In genomic region chr3L:20002482-20003234, dm6 we compare ENCODE assay signal across 1 fruit fly cellular context.
A peak's percentile ranks its signal among the peaks of the same experiment; 100 is the strongest.
TF ChIP-seq lines count a peak whose summit lies in the region.

CG7668 (plus strand) TSS chr3L:20002736.

TF ChIP-seq in whole organism, embryonic, 481 proteins besides CTCF, POLR2A, EP300 and RAD21 (continued from another document and continues in another):
- peak; percentile 68 for TF ChIP-seq E2f2 (GFP tag; IDR thresholded peaks at IDR 0.05; lab: Robert Waterston, UW)
- no peak for TF ChIP-seq hth (optimal IDR thresholded peaks at IDR 0.05; lab: Kevin White, UChicago)
- TF ChIP-seq gt (GFP tag; IDR thresholded peaks at IDR 0.05; lab: Robert Waterston, UW) = no peak
- peak; percentile 23 for TF ChIP-seq sima (GFP tag; optimal IDR thresholded peaks at IDR 0.05; lab: Kevin White, UChicago)
- TF ChIP-seq CG10431 (GFP tag; optimal IDR thresholded peaks at IDR 0.05; lab: Kevin White, UChicago) = peak; percentile 71
- TF ChIP-seq CG34224 (GFP tag; IDR thresholded peaks at IDR 0.05; lab: Robert Waterston, UW; ENCODE audit: partially characterized antibody) = peak; percentile 13; the same call in 1 of the 3 replicates
- no peak for TF ChIP-seq HLHmδ (GFP tag; optimal IDR thresholded peaks at IDR 0.05; lab: Kevin White, UChicago)
- peak; percentile 81 for TF ChIP-seq her (GFP tag; optimal IDR thresholded peaks at IDR 0.05; lab: Kevin White, UChicago)
- TF ChIP-seq CG1792 (GFP tag; optimal IDR thresholded peaks at IDR 0.05; lab: Kevin White, UChicago) = peak; percentile 78
- peak; percentile 89 for TF ChIP-seq H2.0 (GFP tag; IDR thresholded peaks at IDR 0.05; lab: Robert Waterston, UW)
- TF ChIP-seq CG14014 (GFP tag; IDR thresholded peaks at IDR 0.05; lab: Robert Waterston, UW) = peak; percentile 90
- TF ChIP-seq Abd-B (GFP tag; optimal IDR thresholded peaks at IDR 0.05; lab: Kevin White, UChicago) = no peak
- no peak for TF ChIP-seq ash1 (GFP tag; optimal IDR thresholded peaks at IDR 0.05; lab: Kevin White, UChicago)
- peak; percentile 92 for TF ChIP-seq lab (GFP tag; optimal IDR thresholded peaks at IDR 0.05; lab: Kevin White, UChicago)
- peak; percentile 81 for TF ChIP-seq fd3F (GFP tag; optimal IDR thresholded peaks at IDR 0.05; lab: Kevin White, UChicago)
- no peak for TF ChIP-seq D (optimal IDR thresholded peaks at IDR 0.05; lab: Kevin White, UChicago)
- TF ChIP-seq D (GFP tag; optimal IDR thresholded peaks at IDR 0.05; lab: Kevin White, UChicago) = peak; percentile 86
- TF ChIP-seq CG13123 (GFP tag; optimal IDR thresholded peaks at IDR 0.05; lab: Kevin White, UChicago) = peak; percentile 81
- peak; percentile 83; the same call in 2 of the 3 replicates for TF ChIP-seq Mrtf (GFP tag; IDR thresholded peaks at IDR 0.05; lab: Robert Waterston, UW)
- TF ChIP-seq CG10147 (GFP tag; optimal IDR thresholded peaks at IDR 0.05; lab: Kevin White, UChicago) = peak; percentile 86
- peak; percentile 86 for TF ChIP-seq CG15514 (GFP tag; optimal IDR thresholded peaks at IDR 0.05; lab: Kevin White, UChicago)
- TF ChIP-seq CG18476 (GFP tag; optimal IDR thresholded peaks at IDR 0.05; lab: Kevin White, UChicago) = peak; percentile 87
- peak; percentile 23 for TF ChIP-seq CG1647 (GFP tag; optimal IDR thresholded peaks at IDR 0.05; lab: Kevin White, UChicago)
- TF ChIP-seq ato (GFP tag; IDR thresholded peaks at IDR 0.05; lab: Robert Waterston, UW; ENCODE audit: partially characterized antibody) = no peak
- peak; percentile 87 for TF ChIP-seq B-H2 (GFP tag; optimal IDR thresholded peaks at IDR 0.05; lab: Kevin White, UChicago)
- peak; percentile 89 for TF ChIP-seq pho (GFP tag; optimal IDR thresholded peaks at IDR 0.05; lab: Kevin White, UChicago)
- peak; percentile 73 for TF ChIP-seq vfl (GFP tag; optimal IDR thresholded peaks at IDR 0.05; lab: Kevin White, UChicago)
- peak; percentile 89 for TF ChIP-seq Max (GFP tag; optimal IDR thresholded peaks at IDR 0.05; lab: Kevin White, UChicago)
- TF ChIP-seq CG13287 (GFP tag; IDR thresholded peaks at IDR 0.05; lab: Robert Waterston, UW; ENCODE audit: partially characterized antibody) = peak; percentile 32; the same call in 1 of the 2 replicates
- TF ChIP-seq seq (GFP tag; IDR thresholded peaks at IDR 0.05; lab: Robert Waterston, UW) = peak; percentile 89
- peak; percentile 91 for TF ChIP-seq Bteb2 (GFP tag; optimal IDR thresholded peaks at IDR 0.05; lab: Kevin White, UChicago)
- TF ChIP-seq CG12659 (GFP tag; optimal IDR thresholded peaks at IDR 0.05; lab: Kevin White, UChicago) = peak; percentile 94
- TF ChIP-seq Hand (GFP tag; optimal IDR thresholded peaks at IDR 0.05; lab: Kevin White, UChicago) = peak; percentile 70
- peak; percentile 90 for TF ChIP-seq CG9727 (GFP tag; optimal IDR thresholded peaks at IDR 0.05; lab: Kevin White, UChicago)
- peak; percentile 85 for TF ChIP-seq CG15601 (tag; optimal IDR thresholded peaks at IDR 0.05; lab: Kevin White, UChicago)
- TF ChIP-seq Dbx (GFP tag; IDR thresholded peaks at IDR 0.05; lab: Robert Waterston, UW) = peak; percentile 84
- TF ChIP-seq tx (GFP tag; optimal IDR thresholded peaks at IDR 0.05; lab: Kevin White, UChicago) = peak; percentile 86
- TF ChIP-seq Nf-YA (GFP tag; IDR thresholded peaks at IDR 0.05; lab: Robert Waterston, UW) = peak; percentile 75
- TF ChIP-seq fd64A (GFP tag; optimal IDR thresholded peaks at IDR 0.05; lab: Kevin White, UChicago) = no peak
- TF ChIP-seq CG43689 (GFP tag; IDR thresholded peaks at IDR 0.05; lab: Robert Waterston, UW) = no peak
- peak; percentile 25 for TF ChIP-seq Jarid2 (GFP tag; optimal IDR thresholded peaks at IDR 0.05; lab: Kevin White, UChicago)
- peak in 1 of 2 experiments; percentile 87 for TF ChIP-seq Eip74EF (GFP tag; optimal IDR thresholded peaks at IDR 0.05; lab: Kevin White, UChicago)
- TF ChIP-seq CG10565 (GFP tag; optimal IDR thresholded peaks at IDR 0.05; lab: Kevin White, UChicago) = peak; percentile 53
- TF ChIP-seq yki (optimal IDR thresholded peaks at IDR 0.05; lab: Kevin White, UChicago) = no peak
- TF ChIP-seq CG8359 (GFP tag; optimal IDR thresholded peaks at IDR 0.05; lab: Kevin White, UChicago; ENCODE audit: borderline replicate concordance) = peak; percentile 67
- peak; percentile 64 for TF ChIP-seq sd (tag; optimal IDR thresholded peaks at IDR 0.05; lab: Kevin White, UChicago)
- TF ChIP-seq CG10366 (GFP tag; IDR thresholded peaks at IDR 0.05; lab: Robert Waterston, UW) = peak; percentile 87; the same call in 1 of the 2 replicates
- TF ChIP-seq H15 (GFP tag; IDR thresholded peaks at IDR 0.05; lab: Robert Waterston, UW) = peak; percentile 85; the same call in 2 of the 3 replicates
- no peak for TF ChIP-seq pita (GFP tag; optimal IDR thresholded peaks at IDR 0.05; lab: Kevin White, UChicago)
- TF ChIP-seq CG9817 (tag; optimal IDR thresholded peaks at IDR 0.05; lab: Kevin White, UChicago) = peak; percentile 88
- TF ChIP-seq grau (tag; optimal IDR thresholded peaks at IDR 0.05; lab: Kevin White, UChicago) = peak; percentile 91
- no peak for TF ChIP-seq CG30431 (GFP tag; optimal IDR thresholded peaks at IDR 0.05; lab: Kevin White, UChicago)
- peak; percentile 94 for TF ChIP-seq Hmr (GFP tag; optimal IDR thresholded peaks at IDR 0.05; lab: Kevin White, UChicago)
- TF ChIP-seq HLH54F (GFP tag; optimal IDR thresholded peaks at IDR 0.05; lab: Kevin White, UChicago) = peak; percentile 80
- TF ChIP-seq CG2120 (GFP tag; optimal IDR thresholded peaks at IDR 0.05; lab: Kevin White, UChicago) = peak; percentile 93
- peak; percentile 86; the same call in 1 of the 2 replicates for TF ChIP-seq cas (GFP tag; IDR thresholded peaks at IDR 0.05; lab: Robert Waterston, UW)
- peak; percentile 69 for TF ChIP-seq crc (GFP tag; optimal IDR thresholded peaks at IDR 0.05; lab: Kevin White, UChicago)
- peak; percentile 74 for TF ChIP-seq NK7.1 (GFP tag; optimal IDR thresholded peaks at IDR 0.05; lab: Kevin White, UChicago)
- peak; percentile 60; the same call in 1 of the 3 replicates for TF ChIP-seq jigr1 (GFP tag; IDR thresholded peaks at IDR 0.05; lab: Robert Waterston, UW)
- TF ChIP-seq Dip2 (GFP tag; IDR thresholded peaks at IDR 0.05; lab: Robert Waterston, UW) = no peak
- no peak for TF ChIP-seq Sin3A (optimal IDR thresholded peaks at IDR 0.05; lab: Kevin White, UChicago)
- TF ChIP-seq p53 (GFP tag; optimal IDR thresholded peaks at IDR 0.05; lab: Kevin White, UChicago) = peak; percentile 74
- TF ChIP-seq Chrac-16 (GFP tag; optimal IDR thresholded peaks at IDR 0.05; lab: Kevin White, UChicago) = peak; percentile 83
- TF ChIP-seq CG7839 (tag; optimal IDR thresholded peaks at IDR 0.05; lab: Kevin White, UChicago) = peak; percentile 91
- peak; percentile 85 for TF ChIP-seq jumu (GFP tag; optimal IDR thresholded peaks at IDR 0.05; lab: Kevin White, UChicago)
- peak; percentile 77 for TF ChIP-seq HmgD (GFP tag; optimal IDR thresholded peaks at IDR 0.05; lab: Kevin White, UChicago)
- peak; percentile 63 for TF ChIP-seq Usf (GFP tag; optimal IDR thresholded peaks at IDR 0.05; lab: Kevin White, UChicago)
- TF ChIP-seq wdn (GFP tag; IDR thresholded peaks at IDR 0.05; lab: Robert Waterston, UW) = peak; percentile 86; the same call in 1 of the 2 replicates
- TF ChIP-seq GATAe (GFP tag; conservative IDR thresholded peaks at IDR 0.05; lab: Robert Waterston, UW) = no peak
- peak; percentile 61 for TF ChIP-seq luna (GFP tag; optimal IDR thresholded peaks at IDR 0.05; lab: Kevin White, UChicago)
- TF ChIP-seq gcm2 (GFP tag; optimal IDR thresholded peaks at IDR 0.05; lab: Kevin White, UChicago) = peak; percentile 77
- peak; percentile 91; the same call in 1 of the 2 replicates for TF ChIP-seq ranshi (GFP tag; IDR thresholded peaks at IDR 0.05; lab: Robert Waterston, UW)
- TF ChIP-seq fd102C (GFP tag; optimal IDR thresholded peaks at IDR 0.05; lab: Kevin White, UChicago) = peak; percentile 50
- TF ChIP-seq CG18764 (GFP tag; optimal IDR thresholded peaks at IDR 0.05; lab: Kevin White, UChicago) = peak; percentile 86
- peak; percentile 91 for TF ChIP-seq tap (tag; optimal IDR thresholded peaks at IDR 0.05; lab: Kevin White, UChicago)
- TF ChIP-seq Hr51 (GFP tag; optimal IDR thresholded peaks at IDR 0.05; lab: Kevin White, UChicago) = peak; percentile 77 to 92
- peak; percentile 87 for TF ChIP-seq gsb-n (tag; optimal IDR thresholded peaks at IDR 0.05; lab: Kevin White, UChicago)
- TF ChIP-seq CG14965 (GFP tag; optimal IDR thresholded peaks at IDR 0.05; lab: Kevin White, UChicago; ENCODE audit: borderline replicate concordance) = peak; percentile 42
- 0 out of 2 replicates have a peak, but pooled peaks have one; percentile 26 for TF ChIP-seq Dref (GFP tag; IDR thresholded peaks at IDR 0.05; lab: Robert Waterston, UW)
- peak; percentile 81 for TF ChIP-seq Vsx1 (GFP tag; optimal IDR thresholded peaks at IDR 0.05; lab: Kevin White, UChicago)
- no peak; the same call in 1 of the 2 replicates for TF ChIP-seq Lim3 (GFP tag; IDR thresholded peaks at IDR 0.05; lab: Robert Waterston, UW)
- no peak for TF ChIP-seq CG8478 (optimal IDR thresholded peaks at IDR 0.05; lab: Kevin White, UChicago)
- no peak for TF ChIP-seq sc (optimal IDR thresholded peaks at IDR 0.05; lab: Kevin White, UChicago)
- peak; percentile 58 for TF ChIP-seq sc (GFP tag; optimal IDR thresholded peaks at IDR 0.05; lab: Kevin White, UChicago)
- peak; percentile 71 for TF ChIP-seq Fer2 (tag; optimal IDR thresholded peaks at IDR 0.05; lab: Kevin White, UChicago)
- TF ChIP-seq chif (GFP tag; optimal IDR thresholded peaks at IDR 0.05; lab: Kevin White, UChicago) = peak; percentile 71 to 91
- TF ChIP-seq Gsc (GFP tag; IDR thresholded peaks at IDR 0.05; lab: Robert Waterston, UW) = no peak
- peak; percentile 93 for TF ChIP-seq CG17328 (GFP tag; IDR thresholded peaks at IDR 0.05; lab: Robert Waterston, UW)
- TF ChIP-seq CG17568 (GFP tag; optimal IDR thresholded peaks at IDR 0.05; lab: Kevin White, UChicago) = peak; percentile 85
- TF ChIP-seq sisA (GFP tag; IDR thresholded peaks at IDR 0.05; lab: Robert Waterston, UW) = no peak
- peak; percentile 77 for TF ChIP-seq Aef1 (GFP tag; IDR thresholded peaks at IDR 0.05; lab: Robert Waterston, UW)
- peak; percentile 69 for TF ChIP-seq CG11398 (GFP tag; optimal IDR thresholded peaks at IDR 0.05; lab: Kevin White, UChicago)
- peak; percentile 78 for TF ChIP-seq sqz (GFP tag; optimal IDR thresholded peaks at IDR 0.05; lab: Kevin White, UChicago)
- peak; percentile 88 for TF ChIP-seq CG12299 (tag; optimal IDR thresholded peaks at IDR 0.05; lab: Kevin White, UChicago)
- peak; percentile 91 for TF ChIP-seq az2 (GFP tag; optimal IDR thresholded peaks at IDR 0.05; lab: Kevin White, UChicago)
- no peak; the same call in 1 of the 2 replicates for TF ChIP-seq CG10959 (GFP tag; IDR thresholded peaks at IDR 0.05; lab: Robert Waterston, UW)
- TF ChIP-seq CG9437 (GFP tag; optimal IDR thresholded peaks at IDR 0.05; lab: Kevin White, UChicago) = peak; percentile 75
- TF ChIP-seq Poxn (GFP tag; IDR thresholded peaks at IDR 0.05; lab: Robert Waterston, UW) = no peak; the same call in 1 of the 2 replicates
- peak; percentile 99 for TF ChIP-seq sens (GFP tag; lab: Kevin White, UChicago)
- TF ChIP-seq CG12391 (tag; optimal IDR thresholded peaks at IDR 0.05; lab: Kevin White, UChicago) = peak; percentile 96
- peak; percentile 86 for TF ChIP-seq slp2 (GFP tag; optimal IDR thresholded peaks at IDR 0.05; lab: Kevin White, UChicago)
- TF ChIP-seq CG6254 (GFP tag; optimal IDR thresholded peaks at IDR 0.05; lab: Kevin White, UChicago) = peak; percentile 79
- TF ChIP-seq CG8290 (GFP tag; optimal IDR thresholded peaks at IDR 0.05; lab: Kevin White, UChicago) = peak; percentile 85
- peak in 1 of 2 experiments; percentile 90 for TF ChIP-seq CG8290 (tag; optimal IDR thresholded peaks at IDR 0.05; lab: Kevin White, UChicago)
- TF ChIP-seq Asciz (GFP tag; optimal IDR thresholded peaks at IDR 0.05; lab: Kevin White, UChicago) = peak; percentile 87
- peak; percentile 79 for TF ChIP-seq kay (GFP tag; optimal IDR thresholded peaks at IDR 0.05; lab: Kevin White, UChicago)
- TF ChIP-seq CG15073 (GFP tag; optimal IDR thresholded peaks at IDR 0.05; lab: Kevin White, UChicago) = no peak
- TF ChIP-seq ara (GFP tag; IDR thresholded peaks at IDR 0.05; lab: Robert Waterston, UW) = no peak; the same call in 1 of the 2 replicates
- TF ChIP-seq prd (optimal IDR thresholded peaks at IDR 0.05; lab: Kevin White, UChicago) = no peak
- TF ChIP-seq prd (GFP tag; IDR thresholded peaks at IDR 0.05; lab: Robert Waterston, UW) = peak; percentile 92
- TF ChIP-seq Rx (GFP tag; IDR thresholded peaks at IDR 0.05; lab: Robert Waterston, UW) = peak; percentile 89
- peak; percentile 74 for TF ChIP-seq CG9609 (GFP tag; optimal IDR thresholded peaks at IDR 0.05; lab: Kevin White, UChicago)
- TF ChIP-seq CG18262 (tag; optimal IDR thresholded peaks at IDR 0.05; lab: Kevin White, UChicago) = peak; percentile 93
- peak; percentile 84 for TF ChIP-seq CG17385 (GFP tag; optimal IDR thresholded peaks at IDR 0.05; lab: Kevin White, UChicago)
- TF ChIP-seq Doc3 (GFP tag; IDR thresholded peaks at IDR 0.05; lab: Robert Waterston, UW; ENCODE audit: partially characterized antibody) = no peak
- TF ChIP-seq run (tag; optimal IDR thresholded peaks at IDR 0.05; lab: Kevin White, UChicago) = peak; percentile 85
- peak; percentile 81 for TF ChIP-seq Ets97D (GFP tag; optimal IDR thresholded peaks at IDR 0.05; lab: Kevin White, UChicago)
- TF ChIP-seq CG13424 (tag; optimal IDR thresholded peaks at IDR 0.05; lab: Kevin White, UChicago) = peak; percentile 93
- TF ChIP-seq tin (GFP tag; optimal IDR thresholded peaks at IDR 0.05; lab: Kevin White, UChicago) = peak; percentile 87
- peak; percentile 90 for TF ChIP-seq CG17361 (GFP tag; IDR thresholded peaks at IDR 0.05; lab: Robert Waterston, UW)
- peak; percentile 93 for TF ChIP-seq CG8388 (GFP tag; optimal IDR thresholded peaks at IDR 0.05; lab: Kevin White, UChicago)
- TF ChIP-seq Fer3 (tag; optimal IDR thresholded peaks at IDR 0.05; lab: Kevin White, UChicago) = peak; percentile 93
- peak; percentile 70 for TF ChIP-seq gsb (GFP tag; IDR thresholded peaks at IDR 0.05; lab: Robert Waterston, UW)
- no peak for TF ChIP-seq Tbp (GFP tag; optimal IDR thresholded peaks at IDR 0.05; lab: Kevin White, UChicago)
- TF ChIP-seq Camta (GFP tag; optimal IDR thresholded peaks at IDR 0.05; lab: Kevin White, UChicago) = peak; percentile 89
- TF ChIP-seq CG4282 (GFP tag; optimal IDR thresholded peaks at IDR 0.05; lab: Kevin White, UChicago) = peak; percentile 58
- TF ChIP-seq cato (GFP tag; optimal IDR thresholded peaks at IDR 0.05; lab: Kevin White, UChicago; ENCODE audit: borderline replicate concordance) = peak; percentile 78
- peak; percentile 84; the same call in 1 of the 2 replicates for TF ChIP-seq CG4730 (GFP tag; IDR thresholded peaks at IDR 0.05; lab: Robert Waterston, UW)
- peak; percentile 79 for TF ChIP-seq Mes4 (GFP tag; optimal IDR thresholded peaks at IDR 0.05; lab: Kevin White, UChicago)
